Worm (Caenorhabditis elegans): Measurements from ENCODE around the gene lite-1.

- TF ChIP-seq D2030.7 (GFP tag; IDR thresholded peaks at IDR 0.05) (no peak), F22D6.2 (tag; optimal IDR thresholded peaks at IDR 0.05) (no peak), nhr-120 (GFP tag; IDR thresholded peaks at IDR 0.05) (no peak), madf-10 (tag; optimal IDR thresholded peaks at IDR 0.05) (no peak), nfya-1 (tag; optimal IDR thresholded peaks at IDR 0.05; ENCODE audit: borderline replicate concordance, insufficient read depth) (no peak), Y53F4B.3 (GFP tag; IDR thresholded peaks at IDR 0.05) (no peak), Y67H2A.10 (GFP tag; conservative IDR thresholded peaks at IDR 0.05) (no peak), aptf-2 (GFP tag; conservative IDR thresholded peaks at IDR 0.05) (no peak), let-526 (GFP tag; IDR thresholded peaks at IDR 0.05) (no peak), ztf-6 (GFP tag; IDR thresholded peaks at IDR 0.05) (no peak), mel-28 (tag; optimal IDR thresholded peaks at IDR 0.05; ENCODE audit: borderline replicate concordance) (no peak)
Measured at ce11 chrX:6224841-6225240, 5.7 kb downstream of the lite-1 start.

Measured in whole organism, young adult.